Fruit fly (Drosophila melanogaster) S2 (cell line): ENCODE results near the gene CG14280.

Source experiments
- CG8478 ChIP-seq: fragments of >200 bp; optimal IDR thresholded peaks from 2 replicates; lab custom pipeline; 2018
- CTCF ChIP-seq, 2 experiments: fragments of >200 bp; optimal IDR thresholded peaks; 2 replicates each; lab custom pipeline; 2018

dm6 chr3R:19282240-19282639 lies 25.7 kb downstream of the CG14280 start:
- TF ChIP-seq CTCF (optimal IDR thresholded peaks at IDR 0.05; lab: Kevin White, UChicago): no peak
- no peak for TF ChIP-seq CG8478 (lab: Kevin White, UChicago)
